Worm (Caenorhabditis elegans): ENCODE measurements around the gene nhl-3.

Gene nhl-3

DNA sequence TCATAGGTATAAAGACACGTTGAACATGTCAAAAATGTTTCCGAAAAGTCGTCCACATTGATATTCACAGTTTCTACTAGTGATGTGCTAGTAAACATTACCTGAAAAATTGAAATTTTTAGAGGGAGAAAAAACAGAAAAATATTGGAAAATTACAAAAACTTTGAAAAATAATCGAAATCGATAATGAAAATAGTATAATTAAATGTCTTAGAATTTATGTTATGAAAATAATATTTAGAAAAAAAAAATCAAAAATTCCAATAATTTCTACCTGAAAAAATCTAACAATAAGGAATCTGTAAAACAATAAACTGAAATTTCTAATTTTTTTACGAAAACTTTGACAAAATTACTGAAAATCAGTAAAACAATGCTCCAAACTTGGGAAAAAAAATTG is at the start of gene nhl-3:
Gene nhl-3, minus strand, starts transcription at position 101 of the 400 bp plus-strand sequence.
- TF ChIP-seq Y116A8C.19 (tag; optimal IDR thresholded peaks at IDR 0.05; ENCODE audit: borderline replicate concordance) = no peak
- no peak for TF ChIP-seq ceh-90 (tag; optimal IDR thresholded peaks at IDR 0.05)
- no peak for TF ChIP-seq nhr-20 (tag; optimal IDR thresholded peaks at IDR 0.05)
- TF ChIP-seq nhr-76 (tag; optimal IDR thresholded peaks at IDR 0.05) = no peak
- no peak for TF ChIP-seq ceh-88 (GFP tag; IDR thresholded peaks at IDR 0.05)
- no peak for TF ChIP-seq alr-1 (tag; optimal IDR thresholded peaks at IDR 0.05; ENCODE audit: borderline replicate concordance)
- TF ChIP-seq unc-98 (GFP tag; IDR thresholded peaks at IDR 0.05) = no peak
- TF ChIP-seq pax-3 (tag; optimal IDR thresholded peaks at IDR 0.05) = no peak
- TF ChIP-seq aly-2 (tag; optimal IDR thresholded peaks at IDR 0.05) = no peak
- no peak for TF ChIP-seq unc-62 (GFP tag; optimal IDR thresholded peaks at IDR 0.05)
- TF ChIP-seq pqm-1 (tag; optimal IDR thresholded peaks at IDR 0.05) = no peak
- no peak for TF ChIP-seq aha-1 (tag; optimal IDR thresholded peaks at IDR 0.05)
- no peak for TF ChIP-seq fkh-8 (tag; optimal IDR thresholded peaks at IDR 0.05)
- TF ChIP-seq zip-4 (GFP tag; optimal IDR thresholded peaks at IDR 0.05) = no peak
- no peak for TF ChIP-seq egl-27 (tag; optimal IDR thresholded peaks at IDR 0.05)

DNA sequence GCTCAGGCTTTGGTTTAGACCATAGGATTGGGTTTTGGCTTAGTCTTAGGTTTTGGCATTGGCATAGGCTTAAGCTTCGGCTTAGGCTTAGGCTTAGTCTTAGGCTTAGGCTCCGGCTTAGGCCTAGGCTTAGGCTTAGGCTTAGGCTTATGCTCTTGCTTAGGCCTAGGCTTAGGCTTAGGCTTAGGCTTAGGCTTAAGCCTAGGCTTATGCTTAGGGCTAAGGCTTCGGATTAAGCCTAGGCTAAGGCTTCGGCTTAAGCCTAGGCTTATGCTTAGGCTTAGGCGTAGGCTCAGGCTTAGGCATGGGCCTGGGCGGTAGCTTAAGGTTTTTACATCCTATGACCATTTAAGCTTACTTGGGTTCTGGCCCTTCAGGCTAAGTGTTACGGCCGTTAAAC is 49.4 kb upstream of the nhl-3 start:
- TF ChIP-seq lin-13 (GFP tag; optimal IDR thresholded peaks at IDR 0.05) (no peak), egl-13 (tag; optimal IDR thresholded peaks at IDR 0.05) (no peak), C16A3.4 (tag; optimal IDR thresholded peaks at IDR 0.05) (no peak), ets-5 (GFP tag; IDR thresholded peaks at IDR 0.05) (no peak), tbx-2 (tag; optimal IDR thresholded peaks at IDR 0.05) (no peak), mab-9 (GFP tag; IDR thresholded peaks at IDR 0.05) (no peak), unc-86 (tag; optimal IDR thresholded peaks at IDR 0.05) (no peak), lir-3 (tag; optimal IDR thresholded peaks at IDR 0.05; ENCODE audit: poor library complexity) (no peak), skn-1 (tag; optimal IDR thresholded peaks at IDR 0.05) (no peak), fkh-10 (GFP tag; optimal IDR thresholded peaks at IDR 0.05) (no peak), nhr-11 (tag; optimal IDR thresholded peaks at IDR 0.05) (no peak), unc-30 (tag; optimal IDR thresholded peaks at IDR 0.05) (no peak)

DNA sequence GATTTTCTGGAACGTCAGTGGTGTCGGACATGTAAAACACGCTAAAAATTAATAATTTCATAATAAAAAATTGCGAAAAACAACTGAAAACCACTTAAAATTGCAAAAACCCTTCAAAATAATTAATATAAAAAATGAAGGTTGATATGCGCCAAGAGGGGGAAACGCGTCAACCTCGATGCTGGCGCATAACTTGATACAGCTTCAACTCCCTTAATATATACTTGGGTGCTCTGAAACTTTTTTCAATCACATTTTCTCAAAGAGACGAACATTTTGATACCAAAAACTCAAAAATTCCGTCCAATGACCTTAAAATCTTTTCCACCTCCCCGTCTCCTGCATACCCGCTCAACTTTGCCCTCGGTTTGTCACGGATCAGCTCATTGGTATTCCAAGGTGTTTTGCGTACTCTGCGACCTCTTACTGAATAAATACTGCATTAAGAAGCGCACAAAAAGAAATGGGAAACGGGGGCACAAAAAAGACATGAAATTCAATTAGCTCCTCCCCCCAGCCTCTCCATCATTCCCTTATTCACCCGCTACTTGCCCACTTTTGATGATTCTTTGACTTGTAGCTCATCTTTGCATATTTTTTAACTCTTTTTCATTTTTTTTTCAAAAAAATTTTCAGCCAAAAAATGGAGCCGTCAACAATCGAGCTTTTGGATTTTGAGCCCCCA is 48.5 kb upstream of the nhl-3 start, which contains the start of the genes K07E8.7 and frpr-14:
Gene K07E8.7, minus strand, starts transcription at position 47 of the 685 bp plus-strand sequence.
Gene frpr-14, plus strand, starts transcription at position 635 of the 685 bp plus-strand sequence.
- TF ChIP-seq unc-30 (tag; optimal IDR thresholded peaks at IDR 0.05) (no peak), swsn-7 (tag; optimal IDR thresholded peaks at IDR 0.05) (peak; percentile 29), mab-9 (GFP tag; IDR thresholded peaks at IDR 0.05) (no peak), mep-1 (tag; optimal IDR thresholded peaks at IDR 0.05) (peak; percentile 26), lsy-2 (tag; optimal IDR thresholded peaks at IDR 0.05) (peak; percentile 35 to 64), hlh-17 (GFP tag; optimal IDR thresholded peaks at IDR 0.05; ENCODE audit: borderline replicate concordance) (no peak), unc-86 (tag; optimal IDR thresholded peaks at IDR 0.05) (peak; percentile 6), F16B12.6 (tag; optimal IDR thresholded peaks at IDR 0.05) (no peak), isw-1 (GFP tag; IDR thresholded peaks at IDR 0.05) (peak; percentile 96), tbx-2 (tag; optimal IDR thresholded peaks at IDR 0.05) (peak; percentile 4), xbp-1 (tag; optimal IDR thresholded peaks at IDR 0.05) (peak; percentile 28), skn-1 (tag; optimal IDR thresholded peaks at IDR 0.05) (peak; percentile 5), grh-1 (GFP tag; IDR thresholded peaks at IDR 0.05) (peak; percentile 28; the same call in 1 of the 2 replicates), nhr-85 (tag) (peak; percentile 71), lin-14 (GFP tag; optimal IDR thresholded peaks at IDR 0.05) (peak; percentile 38), elt-3 (tag; optimal IDR thresholded peaks at IDR 0.05) (peak in 1 of 6 experiments; percentile 5), tlp-1 (tag; optimal IDR thresholded peaks at IDR 0.05) (no peak), nhr-20 (tag; optimal IDR thresholded peaks at IDR 0.05) (peak; percentile 16), fkh-10 (GFP tag; optimal IDR thresholded peaks at IDR 0.05) (peak; percentile 47), dpl-1 (GFP tag; optimal IDR thresholded peaks at IDR 0.05) (peak in 2 of 3 experiments; percentile 37 to 47), sup-37 (GFP tag; optimal IDR thresholded peaks at IDR 0.05) (no peak), nhr-47 (tag; optimal IDR thresholded peaks at IDR 0.05) (peak; percentile 56), lin-35 (GFP tag; optimal IDR thresholded peaks at IDR 0.05) (peak; percentile 52 to 64), nhr-84 (tag; optimal IDR thresholded peaks at IDR 0.05) (no peak), efl-1 (optimal IDR thresholded peaks at IDR 0.05) (peak; percentile 30 to 35), efl-1 (GFP tag; optimal IDR thresholded peaks at IDR 0.05 in 1 of 2) (peak; percentile 50 to 90)
